Worm (Caenorhabditis elegans) whole organism, L4/young adult: ENCODE data around the gene kin-24.

ENCODE experiments used
- W03F9.2 ChIP-seq: fragments of 150-350 bp; optimal IDR thresholded peaks from 2 replicates; lab custom pipeline; 2014; ENCODE audit warnings: missing biosample characterization, missing genetic modification characterization
- dao-5 ChIP-seq: sonication (generic microtip); optimal IDR thresholded peaks from 2 replicates; lab custom pipeline; 2016; ENCODE audit warnings: missing genotype, missing genetic modification characterization, moderate library complexity, missing compliant biosample characterization
- him-1 ChIP-seq: sonication (generic microtip); optimal IDR thresholded peaks from 2 replicates; lab custom pipeline; 2016; ENCODE audit warnings: missing genotype, missing genetic modification reagents, missing genetic modification characterization, missing compliant biosample characterization

DNA sequence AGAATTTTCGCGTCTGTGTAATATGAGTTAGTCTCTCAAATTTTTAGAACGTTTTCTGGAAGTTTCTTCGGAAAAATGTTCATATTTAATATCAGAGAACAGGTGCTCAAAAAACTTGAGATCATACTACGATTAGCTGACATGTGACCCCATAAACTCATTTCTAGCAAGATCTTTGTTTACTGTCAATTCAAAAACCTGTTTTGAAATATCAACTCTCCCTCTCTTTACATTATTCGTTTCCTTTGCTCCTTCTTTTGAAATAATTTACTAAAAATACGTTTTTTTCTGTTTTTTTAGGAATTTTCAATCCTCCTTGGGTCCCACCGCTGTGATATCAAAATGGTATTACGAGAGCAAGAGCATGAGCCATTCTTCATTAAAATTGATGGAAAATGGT, 41.8 kb downstream of the kin-24 start, which contains the start of gene fat-4:
- TF ChIP-seq W03F9.2 (tag; lab: Kevin White, UChicago) (no peak), dao-5 (tag; lab: Kevin White, UChicago) (no peak), him-1 (tag; lab: Kevin White, UChicago) (no peak)
